Worm (Caenorhabditis elegans) whole organism, late embryonic: Measurements from ENCODE around the gene C14E2.3.

Experiments used
- C08G9.2 ChIP-seq: sonication (generic microtip); optimal IDR thresholded peaks from 2 replicates; lab custom pipeline; 2016; ENCODE audit warnings: mild to moderate bottlenecking, missing genetic modification characterization, moderate library complexity, missing compliant biosample characterization
- F13H6.1 ChIP-seq: sonication (generic microtip); optimal IDR thresholded peaks from 2 replicates; lab custom pipeline; 2016; ENCODE audit warnings: missing genetic modification characterization, missing compliant biosample characterization
- K02D7.2 ChIP-seq: sonication (generic microtip); optimal IDR thresholded peaks from 2 replicates; lab custom pipeline; 2017; ENCODE audit warnings: mild to moderate bottlenecking, missing genetic modification characterization, missing compliant biosample characterization
- ahr-1 ChIP-seq: sonication (generic microtip); optimal IDR thresholded peaks from 2 replicates; lab custom pipeline; 2016; ENCODE audit warnings: missing genetic modification characterization, missing compliant biosample characterization
- ama-1 ChIP-seq: fragments of 150-350 bp; optimal IDR thresholded peaks from 2 replicates; lab custom pipeline; 2014
- ceh-19 ChIP-seq: fragments of 200-800 bp; sonication (Bioruptor generic); optimal IDR thresholded peaks from 2 replicates; lab custom pipeline; 2018; ENCODE audit warnings: mild to moderate bottlenecking, missing genetic modification characterization, missing compliant biosample characterization
- ceh-9 ChIP-seq: sonication (generic microtip); optimal IDR thresholded peaks from 2 replicates; lab custom pipeline; 2016; ENCODE audit warnings: mild to moderate bottlenecking, missing genetic modification characterization, inconsistent platforms, missing compliant biosample characterization
- elt-4 ChIP-seq: sonication (generic microtip); optimal IDR thresholded peaks from 2 replicates; lab custom pipeline; 2016; ENCODE audit warnings: missing genetic modification characterization, missing compliant biosample characterization
- eyg-1 ChIP-seq: sonication (generic microtip); optimal IDR thresholded peaks from 2 replicates; lab custom pipeline; 2016; ENCODE audit warnings: missing genotype, missing genetic modification characterization, missing compliant biosample characterization
- nhr-11 ChIP-seq: fragments of 150-350 bp; optimal IDR thresholded peaks from 2 replicates; lab custom pipeline; 2014; ENCODE audit warnings: missing biosample characterization, missing genetic modification characterization
- odd-2 ChIP-seq: sonication (generic microtip); optimal IDR thresholded peaks from 2 replicates; lab custom pipeline; 2017; ENCODE audit warnings: antibody characterized with exemption, mild to moderate bottlenecking, missing genetic modification characterization, missing compliant biosample characterization
- pag-3 ChIP-seq: sonication (generic microtip); optimal IDR thresholded peaks from 2 replicates; lab custom pipeline; 2016; ENCODE audit warnings: missing compliant biosample characterization, missing genetic modification characterization, borderline replicate concordance
- pat-9 ChIP-seq: fragments of 200-800 bp; sonication (Bioruptor generic); optimal IDR thresholded peaks from 2 replicates; lab custom pipeline; 2018; ENCODE audit warnings: mild to moderate bottlenecking, missing genetic modification characterization, moderate library complexity, missing compliant biosample characterization
- rnt-1 ChIP-seq: sonication (generic microtip); optimal IDR thresholded peaks from 2 replicates; lab custom pipeline; 2016; ENCODE audit warnings: missing genetic modification characterization, missing compliant biosample characterization

- no peak for TF ChIP-seq F13H6.1
- no peak for TF ChIP-seq eyg-1 (tag; lab: Kevin White, UChicago)
- TF ChIP-seq nhr-11 (tag; lab: Kevin White, UChicago) = no peak
- TF ChIP-seq rnt-1 (tag; lab: Kevin White, UChicago) = no peak
- TF ChIP-seq K02D7.2 (tag; lab: Kevin White, UChicago) = no peak
- no peak for TF ChIP-seq ceh-19 (GFP tag; lab: Kevin White, UChicago)
- TF ChIP-seq elt-4 (tag; lab: Kevin White, UChicago) = no peak
- TF ChIP-seq pag-3 (tag; lab: Kevin White, UChicago) = no peak
- no peak for TF ChIP-seq ama-1 (lab: Kevin White, UChicago)
- no peak for TF ChIP-seq ceh-9
- no peak for TF ChIP-seq pat-9 (tag; lab: Kevin White, UChicago)
- no peak for TF ChIP-seq ahr-1 (tag; lab: Kevin White, UChicago)
- no peak for TF ChIP-seq odd-2
- no peak for TF ChIP-seq C08G9.2 (tag; lab: Kevin White, UChicago)
These were observed 14.8 kb upstream of the C14E2.3 start, which contains the start of gene C14E2.1 for ce11 chrX:1826166-1826565.
